Fruit fly (Drosophila melanogaster) whole organism, embryonic: Measurements from ENCODE around the gene CG4424.

Experiments used
- Atf-2 ChIP-seq: fragments of 200-800 bp; sonication (Bioruptor generic); optimal IDR thresholded peaks from 2 replicates; lab custom pipeline; 2016; ENCODE audit warnings: missing biosample characterization, missing genetic modification characterization
- CG10267 ChIP-seq: fragments of 200-800 bp; sonication (Bioruptor generic); optimal IDR thresholded peaks from 2 replicates; lab custom pipeline; 2018; ENCODE audit warnings: missing biosample characterization, mild to moderate bottlenecking, missing genetic modification characterization, moderate library complexity
- CG11456 ChIP-seq: fragments of 200-800 bp; sonication (Bioruptor generic); IDR thresholded peaks from 3 replicates; pipeline ENCODE4 v1.3.6; 2022; ENCODE audit warnings: missing biosample characterization, missing genetic modification characterization
- CG11504 ChIP-seq: fragments of 200-800 bp; sonication (Bioruptor generic); optimal IDR thresholded peaks from 3 replicates; lab custom pipeline; 2019; ENCODE audit warnings: missing biosample characterization, mild to moderate bottlenecking, missing genetic modification characterization, moderate library complexity
- CG17568 ChIP-seq: fragments of 200-800 bp; sonication (Bioruptor generic); optimal IDR thresholded peaks from 2 replicates; lab custom pipeline; 2018; ENCODE audit warnings: missing biosample characterization, mild to moderate bottlenecking, missing genetic modification characterization, moderate library complexity
- CG18764 ChIP-seq: fragments of 200-800 bp; sonication (Bioruptor generic); optimal IDR thresholded peaks from 3 replicates; lab custom pipeline; 2016; ENCODE audit warnings: missing biosample characterization, missing genetic modification characterization
- CG33213 ChIP-seq: fragments of 200-800 bp; sonication (Bioruptor generic); optimal IDR thresholded peaks from 3 replicates; lab custom pipeline; 2016; ENCODE audit warnings: missing biosample characterization, missing genetic modification characterization
- CG4360 ChIP-seq: fragments of 200-800 bp; sonication (Bioruptor generic); IDR thresholded peaks from 2 replicates; pipeline ENCODE4 v1.3.6; 2022; ENCODE audit warnings: missing biosample characterization, missing genetic modification characterization
- CG4424 ChIP-seq: fragments of 200-800 bp; sonication (Bioruptor generic); optimal IDR thresholded peaks from 3 replicates; lab custom pipeline; 2016; ENCODE audit warnings: missing biosample characterization, missing genetic modification characterization
- CG4854 ChIP-seq: fragments of 200-800 bp; sonication (Bioruptor generic); optimal IDR thresholded peaks from 2 replicates; lab custom pipeline; 2016; ENCODE audit warnings: missing biosample characterization, missing genetic modification characterization, inconsistent platforms
- CG5180 ChIP-seq: fragments of 200-800 bp; sonication (Bioruptor generic); optimal IDR thresholded peaks from 3 replicates; lab custom pipeline; 2017; ENCODE audit warnings: missing biosample characterization, missing genetic modification characterization, mild to moderate bottlenecking, moderate library complexity, missing genetic modification reagents
- CG6654 ChIP-seq: fragments of 200-800 bp; sonication (Bioruptor generic); optimal IDR thresholded peaks from 2 replicates; lab custom pipeline; 2017; ENCODE audit warnings: missing biosample characterization, mild to moderate bottlenecking, missing genetic modification characterization
- CG6765 ChIP-seq: fragments of 200-800 bp; sonication (Bioruptor generic); optimal IDR thresholded peaks from 3 replicates; lab custom pipeline; 2017; ENCODE audit warnings: missing biosample characterization, mild to moderate bottlenecking, missing genetic modification characterization
- CG7271 ChIP-seq: fragments of 200-800 bp; sonication (Bioruptor generic); optimal IDR thresholded peaks from 2 replicates; lab custom pipeline; 2018; ENCODE audit warnings: missing biosample characterization, mild to moderate bottlenecking, missing genetic modification characterization, moderate library complexity
- CG9437 ChIP-seq: fragments of 200-800 bp; sonication (Bioruptor generic); optimal IDR thresholded peaks from 2 replicates; lab custom pipeline; 2018; ENCODE audit warnings: missing biosample characterization, mild to moderate bottlenecking, missing genetic modification characterization
- CrebB ChIP-seq: fragments of 200-800 bp; sonication (Bioruptor generic); optimal IDR thresholded peaks from 3 replicates; lab custom pipeline; 2018; ENCODE audit warnings: missing biosample characterization, mild to moderate bottlenecking, missing genetic modification characterization
- D ChIP-seq, 2 experiments: fragments of 200-800 bp in 1 of 2; fragments of >200 bp in 1 of 2; sonication (Bioruptor generic) in 1 of 2; optimal IDR thresholded peaks; 2 replicates in 1 of 2; 3 replicates in 1 of 2; lab custom pipeline; 2017; ENCODE audit warnings: mild to moderate bottlenecking in 1 of 2, missing biosample characterization in 1 of 2, missing genetic modification characterization in 1 of 2, missing genetic modification reagents in 1 of 2
- Doc2 ChIP-seq: fragments of 200-800 bp; sonication (Bioruptor generic); IDR thresholded peaks from 2 replicates; pipeline ENCODE4 v1.3.6; 2022; ENCODE audit warnings: missing biosample characterization, missing genetic modification characterization
- Dp ChIP-seq: fragments of 200-800 bp; sonication (Bioruptor generic); optimal IDR thresholded peaks from 2 replicates; lab custom pipeline; 2018; ENCODE audit warnings: missing biosample characterization, mild to moderate bottlenecking, missing genetic modification characterization, moderate library complexity
- Hey ChIP-seq: fragments of 200-800 bp; sonication (Bioruptor generic); optimal IDR thresholded peaks from 3 replicates; lab custom pipeline; 2018; ENCODE audit warnings: missing biosample characterization, mild to moderate bottlenecking, missing genetic modification characterization
- HmgD ChIP-seq: fragments of 200-800 bp; sonication (Bioruptor generic); optimal IDR thresholded peaks from 3 replicates; lab custom pipeline; 2016; ENCODE audit warnings: missing biosample characterization, missing genetic modification characterization
- Kr ChIP-seq: fragments of 200-800 bp; sonication (Bioruptor generic); optimal IDR thresholded peaks from 2 replicates; lab custom pipeline; 2017; ENCODE audit warnings: missing biosample characterization, mild to moderate bottlenecking, missing genetic modification characterization
- Mes4 ChIP-seq: fragments of 200-800 bp; sonication (Bioruptor generic); optimal IDR thresholded peaks from 2 replicates; lab custom pipeline; 2016; ENCODE audit warnings: missing biosample characterization, missing genetic modification characterization
- NFAT ChIP-seq: fragments of 200-800 bp; sonication (Bioruptor generic); IDR thresholded peaks from 2 replicates; pipeline ENCODE4 v1.3.6; 2022; ENCODE audit warnings: missing biosample characterization, missing genetic modification characterization
- PHDP ChIP-seq: fragments of 200-800 bp; sonication (Bioruptor generic); optimal IDR thresholded peaks from 3 replicates; lab custom pipeline; 2018; ENCODE audit warnings: missing biosample characterization, mild to moderate bottlenecking, missing genetic modification characterization, moderate library complexity
- Sox100B ChIP-seq: fragments of 200-800 bp; sonication (Bioruptor generic); optimal IDR thresholded peaks from 3 replicates; lab custom pipeline; 2018; ENCODE audit warnings: missing biosample characterization, mild to moderate bottlenecking, missing genetic modification characterization
- al ChIP-seq: fragments of 200-800 bp; sonication (Bioruptor generic); IDR thresholded peaks from 2 replicates; pipeline ENCODE4 v1.3.6; 2022; ENCODE audit warnings: missing biosample characterization, missing genetic modification characterization
- aop ChIP-seq: fragments of 200-800 bp; sonication (Bioruptor generic); IDR thresholded peaks from 2 replicates; pipeline ENCODE4 v1.3.6; 2022; ENCODE audit warnings: missing biosample characterization, missing genetic modification characterization
- ase ChIP-seq: fragments of 200-800 bp; sonication (Bioruptor generic); IDR thresholded peaks from 3 replicates; pipeline ENCODE4 v1.3.6; 2022; ENCODE audit warnings: missing biosample characterization, missing genetic modification characterization
- az2 ChIP-seq: fragments of 200-800 bp; sonication (Bioruptor generic); optimal IDR thresholded peaks from 3 replicates; lab custom pipeline; 2016; ENCODE audit warnings: missing biosample characterization, missing genetic modification characterization
- bigmax ChIP-seq: fragments of 200-800 bp; sonication (Bioruptor generic); optimal IDR thresholded peaks from 2 replicates; lab custom pipeline; 2018; ENCODE audit warnings: missing biosample characterization, mild to moderate bottlenecking, missing genetic modification characterization
- cato ChIP-seq: fragments of 200-800 bp; sonication (Bioruptor generic); optimal IDR thresholded peaks from 2 replicates; lab custom pipeline; 2016; ENCODE audit warnings: missing biosample characterization, missing genetic modification characterization, borderline replicate concordance
- chif ChIP-seq, 2 experiments: fragments of 200-800 bp; sonication (Bioruptor generic); optimal IDR thresholded peaks; 3 replicates each; lab custom pipeline; 2016; ENCODE audit warnings: missing biosample characterization in 2 of 2, missing genetic modification characterization in 2 of 2
- dan ChIP-seq: fragments of 200-800 bp; sonication (Bioruptor generic); IDR thresholded peaks from 2 replicates; pipeline ENCODE4 v1.3.6; 2022; ENCODE audit warnings: missing biosample characterization, missing genetic modification characterization
- disco-r ChIP-seq: fragments of 200-800 bp; sonication (Bioruptor generic); optimal IDR thresholded peaks from 2 replicates; lab custom pipeline; 2016; ENCODE audit warnings: missing biosample characterization, missing genetic modification characterization
- ftz-f1 ChIP-seq: fragments of 200-800 bp; sonication (Bioruptor generic); optimal IDR thresholded peaks from 2 replicates; lab custom pipeline; 2016; ENCODE audit warnings: missing biosample characterization, missing genetic modification characterization
- hkb ChIP-seq, 2 experiments: fragments of 200-800 bp in 1 of 2; fragments of >200 bp in 1 of 2; sonication (Bioruptor generic) in 1 of 2; IDR thresholded peaks in 1 of 2; optimal IDR thresholded peaks in 1 of 2; 2 replicates each; pipeline versions ENCODE4 v1.3.6 to Lab custom; 2017 to 2022; ENCODE audit warnings: missing biosample characterization in 1 of 2, missing genetic modification characterization in 1 of 2
- hth ChIP-seq: fragments of >200 bp; optimal IDR thresholded peaks from 2 replicates; lab custom pipeline; 2017; ENCODE audit warnings: inconsistent platforms
- jigr1 ChIP-seq: fragments of 200-800 bp; sonication (Bioruptor generic); IDR thresholded peaks from 3 replicates; pipeline ENCODE4 v1.3.6; 2022; ENCODE audit warnings: missing biosample characterization, missing genetic modification characterization
- jing ChIP-seq: fragments of 200-800 bp; sonication (Bioruptor generic); optimal IDR thresholded peaks from 2 replicates; lab custom pipeline; 2018; ENCODE audit warnings: missing biosample characterization, mild to moderate bottlenecking, missing genetic modification characterization
- kah ChIP-seq: fragments of 200-800 bp; sonication (Bioruptor generic); optimal IDR thresholded peaks from 2 replicates; lab custom pipeline; 2018; ENCODE audit warnings: missing biosample characterization, mild to moderate bottlenecking, missing genetic modification characterization
- lab ChIP-seq: fragments of 200-800 bp; sonication (Bioruptor generic); optimal IDR thresholded peaks from 3 replicates; lab custom pipeline; 2017; ENCODE audit warnings: missing biosample characterization, missing genetic modification characterization, mild to moderate bottlenecking, moderate library complexity, missing genetic modification reagents
- mam ChIP-seq: fragments of 200-800 bp; sonication (Bioruptor generic); optimal IDR thresholded peaks from 3 replicates; lab custom pipeline; 2016; ENCODE audit warnings: missing biosample characterization, missing genetic modification characterization
- psq ChIP-seq: fragments of 200-800 bp; sonication (Bioruptor generic); optimal IDR thresholded peaks from 2 replicates; lab custom pipeline; 2017; ENCODE audit warnings: missing biosample characterization, missing genetic modification characterization
- salm ChIP-seq: fragments of 200-800 bp; sonication (Bioruptor generic); optimal IDR thresholded peaks from 2 replicates; lab custom pipeline; 2018; ENCODE audit warnings: missing biosample characterization, mild to moderate bottlenecking, missing genetic modification characterization
- sd ChIP-seq: fragments of 200-800 bp; sonication (Bioruptor generic); optimal IDR thresholded peaks from 3 replicates; lab custom pipeline; 2018; ENCODE audit warnings: missing biosample characterization, mild to moderate bottlenecking, missing genetic modification characterization, moderate library complexity
- shn ChIP-seq: fragments of 200-800 bp; sonication (Bioruptor generic); optimal IDR thresholded peaks from 3 replicates; lab custom pipeline; 2016; ENCODE audit warnings: missing biosample characterization, missing genetic modification characterization
- vvl ChIP-seq: fragments of 200-800 bp; sonication (Bioruptor generic); IDR thresholded peaks from 2 replicates; pipeline ENCODE4 v1.3.6; 2022; ENCODE audit warnings: missing biosample characterization, missing genetic modification characterization
- zen2 ChIP-seq: fragments of 200-800 bp; sonication (Bioruptor generic); IDR thresholded peaks from 3 replicates; pipeline ENCODE4 v1.3.6; 2022; ENCODE audit warnings: missing biosample characterization, missing genetic modification characterization; ENCODE audit not compliant: partially characterized antibody
- zfh2 ChIP-seq: fragments of 200-800 bp; sonication (Bioruptor generic); optimal IDR thresholded peaks from 2 replicates; lab custom pipeline; 2016; ENCODE audit warnings: missing biosample characterization, missing genetic modification characterization

CG4424 gene

DNA sequence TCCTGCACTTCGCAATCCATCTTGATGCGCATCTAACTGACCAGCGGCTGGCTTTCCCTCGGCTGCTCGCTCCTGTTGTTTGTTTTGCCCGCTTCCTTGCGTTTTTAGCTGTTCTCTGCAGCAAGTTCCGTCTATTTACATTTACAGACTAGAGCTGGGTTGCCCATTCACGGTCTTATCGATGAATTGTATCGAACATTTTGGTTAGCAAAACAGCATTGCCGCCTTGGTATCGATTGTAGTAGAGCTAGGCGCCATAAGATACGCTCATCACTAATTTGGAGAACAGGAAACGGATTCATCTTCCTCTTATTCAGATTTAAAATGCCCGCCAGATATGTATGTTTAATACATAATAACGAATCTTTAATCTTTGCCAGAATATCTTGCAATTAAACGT is 8.0 kb upstream of the CG4424 start, which contains the start of gene Regnase-1 (continued):
- TF ChIP-seq CG4360 (GFP tag; lab: Robert Waterston, UW) (peak; percentile 58; the same call in 1 of the 2 replicates), ase (peak; percentile 76; the same call in 2 of the 3 replicates), CG4854 (GFP tag; lab: Kevin White, UChicago) (peak; percentile 87), zfh2 (peak; percentile 85), Doc2 (no peak), CG18764 (GFP tag; lab: Kevin White, UChicago) (peak; percentile 89), dan (GFP tag; lab: Robert Waterston, UW) (no peak), PHDP (tag; lab: Kevin White, UChicago) (peak; percentile 95), CG9437 (GFP tag; lab: Kevin White, UChicago) (peak; percentile 84), CG10267 (tag; lab: Kevin White, UChicago) (peak; percentile 91), sd (tag; lab: Kevin White, UChicago) (no peak), aop (GFP tag; lab: Robert Waterston, UW) (no peak), salm (tag; lab: Kevin White, UChicago) (peak; percentile 93), Mes4 (GFP tag; lab: Kevin White, UChicago) (peak; percentile 92), zen2 (peak; percentile 95), jing (GFP tag; lab: Kevin White, UChicago) (peak; percentile 55), CG33213 (GFP tag; lab: Kevin White, UChicago) (peak; percentile 92), hth (lab: Kevin White, UChicago) (no peak), shn (GFP tag; lab: Kevin White, UChicago) (peak; percentile 93), CG7271 (tag; lab: Kevin White, UChicago) (peak; percentile 98), Kr (GFP tag; lab: Kevin White, UChicago) (peak; percentile 36), Dp (GFP tag; lab: Kevin White, UChicago) (peak; percentile 96), CG17568 (GFP tag; lab: Kevin White, UChicago) (peak; percentile 95), psq (GFP tag; lab: Kevin White, UChicago) (peak; percentile 78), kah (GFP tag; lab: Kevin White, UChicago) (peak; percentile 96), al (GFP tag; lab: Robert Waterston, UW) (peak; percentile 72), bigmax (GFP tag; lab: Kevin White, UChicago) (peak; percentile 86), chif (GFP tag; optimal IDR thresholded peaks at IDR 0.05; lab: Kevin White, UChicago) (peak; percentile 80 to 93), CG5180 (GFP tag; lab: Kevin White, UChicago) (peak; percentile 82), disco-r (peak; percentile 89), CG4424 (GFP tag; lab: Kevin White, UChicago) (peak; percentile 89), CG6654 (GFP tag; lab: Kevin White, UChicago) (peak; percentile 75), CG6765 (GFP tag; lab: Kevin White, UChicago) (peak; percentile 98), ftz-f1 (GFP tag; lab: Kevin White, UChicago) (no peak), CG11504 (tag; lab: Kevin White, UChicago) (peak; percentile 87), NFAT (GFP tag; lab: Robert Waterston, UW) (peak; percentile 89), lab (GFP tag; lab: Kevin White, UChicago) (peak; percentile 98), CG11456 (peak; percentile 90), D (optimal IDR thresholded peaks at IDR 0.05; lab: Kevin White, UChicago) (peak; percentile 78), D (GFP tag; optimal IDR thresholded peaks at IDR 0.05; lab: Kevin White, UChicago) (peak; percentile 86), Sox100B (GFP tag; lab: Kevin White, UChicago) (peak; percentile 92), HmgD (GFP tag; lab: Kevin White, UChicago) (peak; percentile 86), Hey (peak; percentile 88), cato (GFP tag; lab: Kevin White, UChicago) (peak; percentile 74), Atf-2 (GFP tag; lab: Kevin White, UChicago) (peak; percentile 79), jigr1 (GFP tag; lab: Robert Waterston, UW) (no peak), vvl (GFP tag; lab: Robert Waterston, UW) (peak; percentile 96), hkb (optimal IDR thresholded peaks at IDR 0.05; lab: Kevin White, UChicago) (no peak), hkb (GFP tag; IDR thresholded peaks at IDR 0.05; lab: Robert Waterston, UW) (peak; percentile 93), az2 (peak; percentile 78), mam (peak; percentile 80), CrebB (tag; lab: Kevin White, UChicago) (peak; percentile 97)
